ENCODE assay signal across 6 worm cellular contexts in genomic region chrII:9967999-9968706, ce11.
A peak's percentile ranks its signal among the peaks of the same experiment; 100 is the strongest.
TF ChIP-seq lines count a peak whose summit lies in the region.

Gene R53.4 (minus strand): TSS chrII:9968049.
Gene psf-1 (plus strand): TSS chrII:9968673.

TF ChIP-seq in whole organism, L1 larva, 84 proteins besides CTCF, POLR2A, EP300 and RAD21 (continued from another document and continues in another):
- TF ChIP-seq lin-39 (tag; optimal IDR thresholded peaks at IDR 0.05; lab: Kevin White, UChicago) (no peak), fos-1 (tag; optimal IDR thresholded peaks at IDR 0.05; lab: Kevin White, UChicago) (no peak), ceh-90 (tag; optimal IDR thresholded peaks at IDR 0.05; lab: Kevin White, UChicago) (peak; percentile 63), zag-1 (tag; optimal IDR thresholded peaks at IDR 0.05; lab: Kevin White, UChicago) (no peak), efl-1 (optimal IDR thresholded peaks at IDR 0.05; lab: Kevin White, UChicago) (peak; percentile 66 to 86), efl-1 (GFP tag; optimal IDR thresholded peaks at IDR 0.05 in 1 of 2; lab: Kevin White, UChicago) (peak; percentile 87 to 97), nhr-90 (tag; optimal IDR thresholded peaks at IDR 0.05; lab: Kevin White, UChicago; ENCODE audit: poor library complexity) (peak; percentile 46), skn-1 (tag; optimal IDR thresholded peaks at IDR 0.05; lab: Kevin White, UChicago) (peak; percentile 83), unc-30 (tag; optimal IDR thresholded peaks at IDR 0.05; lab: Kevin White, UChicago) (no peak), ceh-82 (tag; optimal IDR thresholded peaks at IDR 0.05; lab: Kevin White, UChicago) (peak in 2 of 3 experiments; percentile 28 to 48), elt-2 (tag; optimal IDR thresholded peaks at IDR 0.05; lab: Kevin White, UChicago) (no peak), nhr-28 (tag; optimal IDR thresholded peaks at IDR 0.05; lab: Kevin White, UChicago) (no peak), grh-1 (GFP tag; IDR thresholded peaks at IDR 0.05; lab: Robert Waterston, UW) (peak; percentile 41; the same call in 1 of the 2 replicates), aly-2 (tag; optimal IDR thresholded peaks at IDR 0.05; lab: Kevin White, UChicago) (no peak), dpl-1 (GFP tag; optimal IDR thresholded peaks at IDR 0.05; lab: Kevin White, UChicago) (peak; percentile 79 to 91 (median 83)), pax-3 (tag; optimal IDR thresholded peaks at IDR 0.05; lab: Kevin White, UChicago) (peak; percentile 33), nhr-47 (tag; optimal IDR thresholded peaks at IDR 0.05; lab: Kevin White, UChicago) (peak; percentile 69), nhr-237 (tag; optimal IDR thresholded peaks at IDR 0.05; lab: Kevin White, UChicago) (no peak), xbp-1 (tag; optimal IDR thresholded peaks at IDR 0.05; lab: Kevin White, UChicago) (peak; percentile 61), efl-3 (GFP tag; optimal IDR thresholded peaks at IDR 0.05; lab: Kevin White, UChicago) (no peak), tlp-1 (tag; optimal IDR thresholded peaks at IDR 0.05; lab: Kevin White, UChicago) (no peak), fkh-10 (GFP tag; optimal IDR thresholded peaks at IDR 0.05; lab: Kevin White, UChicago) (no peak)

TF ChIP-seq in whole organism, L2 larva, 48 proteins besides CTCF, POLR2A, EP300 and RAD21 (continued from another document and continues in another):
- peak; percentile 54 for TF ChIP-seq lin-11 (tag; optimal IDR thresholded peaks at IDR 0.05; lab: Kevin White, UChicago)
- peak; percentile 47 to 87 for TF ChIP-seq lsy-2 (tag; optimal IDR thresholded peaks at IDR 0.05; lab: Kevin White, UChicago)
- TF ChIP-seq mbf-1 (tag; optimal IDR thresholded peaks at IDR 0.05; lab: Kevin White, UChicago): no peak
- peak; percentile 13 for TF ChIP-seq blmp-1 (tag; optimal IDR thresholded peaks at IDR 0.05; lab: Kevin White, UChicago; ENCODE audit: insufficient read depth)
- peak; percentile 70 for TF ChIP-seq gmeb-1 (tag; optimal IDR thresholded peaks at IDR 0.05; lab: Kevin White, UChicago)
- no peak for TF ChIP-seq ztf-11 (tag; optimal IDR thresholded peaks at IDR 0.05; lab: Kevin White, UChicago)
- TF ChIP-seq elt-3 (tag; optimal IDR thresholded peaks at IDR 0.05; lab: Kevin White, UChicago): no peak
- TF ChIP-seq sma-9 (GFP tag; optimal IDR thresholded peaks at IDR 0.05; lab: Kevin White, UChicago): peak; percentile 68
- no peak for TF ChIP-seq sma-9 (tag; optimal IDR thresholded peaks at IDR 0.05; lab: Kevin White, UChicago)
- no peak for TF ChIP-seq Y55F3AM.14 (GFP tag; optimal IDR thresholded peaks at IDR 0.05; lab: Kevin White, UChicago)
- TF ChIP-seq crh-2 (tag; optimal IDR thresholded peaks at IDR 0.05; lab: Kevin White, UChicago): peak; percentile 69
- peak; percentile 88 for TF ChIP-seq unc-55 (GFP tag; optimal IDR thresholded peaks at IDR 0.05; lab: Kevin White, UChicago)
- TF ChIP-seq zag-1 (tag; optimal IDR thresholded peaks at IDR 0.05; lab: Kevin White, UChicago): no peak
- TF ChIP-seq lin-39 (tag; optimal IDR thresholded peaks at IDR 0.05; lab: Kevin White, UChicago): no peak
- TF ChIP-seq lin-13 (GFP tag; optimal IDR thresholded peaks at IDR 0.05; lab: Kevin White, UChicago): peak; percentile 22
- no peak for TF ChIP-seq nhr-6 (tag; optimal IDR thresholded peaks at IDR 0.05; lab: Kevin White, UChicago)
- no peak for TF ChIP-seq skn-1 (tag; optimal IDR thresholded peaks at IDR 0.05; lab: Kevin White, UChicago)
- no peak for TF ChIP-seq mab-5 (tag; optimal IDR thresholded peaks at IDR 0.05; lab: Kevin White, UChicago)
- no peak for TF ChIP-seq unc-62 (GFP tag; optimal IDR thresholded peaks at IDR 0.05; lab: Kevin White, UChicago)
- no peak for TF ChIP-seq snpc-4 (tag; optimal IDR thresholded peaks at IDR 0.05; lab: Kevin White, UChicago)
- TF ChIP-seq fos-1 (tag; optimal IDR thresholded peaks at IDR 0.05; lab: Kevin White, UChicago): no peak
- TF ChIP-seq ama-1 (optimal IDR thresholded peaks at IDR 0.05; lab: Kevin White, UChicago): no peak
- no peak for TF ChIP-seq ztf-1 (GFP tag; conservative IDR thresholded peaks at IDR 0.05; lab: Robert Waterston, UW)

TF ChIP-seq in whole organism, L3 larva, 47 proteins besides CTCF, POLR2A, EP300 and RAD21 (continued from another document):
- peak; percentile 56 for TF ChIP-seq nhr-43 (tag; optimal IDR thresholded peaks at IDR 0.05; lab: Kevin White, UChicago; ENCODE audit: poor library complexity, severe bottlenecking)
- TF ChIP-seq pqm-1 (tag; optimal IDR thresholded peaks at IDR 0.05; lab: Kevin White, UChicago): peak; percentile 49
- TF ChIP-seq ceh-28 (tag; optimal IDR thresholded peaks at IDR 0.05; lab: Kevin White, UChicago): no peak
- TF ChIP-seq nfya-1 (tag; optimal IDR thresholded peaks at IDR 0.05; lab: Kevin White, UChicago; ENCODE audit: insufficient read depth): peak; percentile 86
- no peak for TF ChIP-seq egl-27 (tag; optimal IDR thresholded peaks at IDR 0.05; lab: Kevin White, UChicago)
- no peak for TF ChIP-seq nhr-12 (tag; optimal IDR thresholded peaks at IDR 0.05; lab: Kevin White, UChicago)

TF ChIP-seq in whole organism, L4 larva, 104 proteins besides CTCF, POLR2A, EP300 and RAD21 (continued from another document and continues in another):
- TF ChIP-seq mes-2 (tag; optimal IDR thresholded peaks at IDR 0.05; lab: Kevin White, UChicago; ENCODE audit: poor library complexity, severe bottlenecking): peak; percentile 97
- no peak for TF ChIP-seq cey-2 (tag; optimal IDR thresholded peaks at IDR 0.05; lab: Kevin White, UChicago; ENCODE audit: borderline replicate concordance, insufficient read depth)
- no peak for TF ChIP-seq daf-19 (GFP tag; conservative IDR thresholded peaks at IDR 0.05; lab: Robert Waterston, UW)
- no peak for TF ChIP-seq madf-5 (GFP tag; IDR thresholded peaks at IDR 0.05; lab: Robert Waterston, UW)
- TF ChIP-seq nhr-41 (GFP tag; IDR thresholded peaks at IDR 0.05; lab: Robert Waterston, UW): no peak
- no peak for TF ChIP-seq zfp-2 (tag; optimal IDR thresholded peaks at IDR 0.05; lab: Kevin White, UChicago)
- TF ChIP-seq T20F7.1 (GFP tag; optimal IDR thresholded peaks at IDR 0.05; lab: Kevin White, UChicago): peak; percentile 60
- peak; percentile 30; the same call in 1 of the 2 replicates for TF ChIP-seq vab-7 (GFP tag; IDR thresholded peaks at IDR 0.05; lab: Robert Waterston, UW)
- no peak for TF ChIP-seq zfp-3 (GFP tag; conservative IDR thresholded peaks at IDR 0.05; lab: Robert Waterston, UW)
- no peak for TF ChIP-seq egl-27 (tag; optimal IDR thresholded peaks at IDR 0.05; lab: Kevin White, UChicago)
- no peak for TF ChIP-seq daf-16 (GFP tag; optimal IDR thresholded peaks at IDR 0.05; lab: Kevin White, UChicago)
- TF ChIP-seq daf-16 (tag; optimal IDR thresholded peaks at IDR 0.05; lab: Kevin White, UChicago): peak; percentile 23
- TF ChIP-seq dpl-1 (GFP tag; optimal IDR thresholded peaks at IDR 0.05; lab: Kevin White, UChicago): peak; percentile 85
- peak; percentile 36 for TF ChIP-seq hlh-11 (tag; optimal IDR thresholded peaks at IDR 0.05; lab: Kevin White, UChicago)
- TF ChIP-seq ceh-44 (GFP tag; IDR thresholded peaks at IDR 0.05; lab: Robert Waterston, UW): peak; percentile 61; the same call in 1 of the 2 replicates
- TF ChIP-seq unc-130 (GFP tag; optimal IDR thresholded peaks at IDR 0.05; lab: Kevin White, UChicago): peak; percentile 96
- TF ChIP-seq gei-8 (GFP tag; optimal IDR thresholded peaks at IDR 0.05; lab: Kevin White, UChicago): no peak
- TF ChIP-seq rbr-2 (tag; optimal IDR thresholded peaks at IDR 0.05; lab: Kevin White, UChicago): peak; percentile 49
- no peak for TF ChIP-seq ceh-82 (tag; optimal IDR thresholded peaks at IDR 0.05; lab: Kevin White, UChicago)
- TF ChIP-seq unc-39 (tag; optimal IDR thresholded peaks at IDR 0.05; lab: Kevin White, UChicago): no peak
- TF ChIP-seq egl-43 (GFP tag; IDR thresholded peaks at IDR 0.05; lab: Robert Waterston, UW): no peak
- TF ChIP-seq nhr-237 (tag; optimal IDR thresholded peaks at IDR 0.05; lab: Kevin White, UChicago): no peak
- TF ChIP-seq F26F4.8 (GFP tag; conservative IDR thresholded peaks at IDR 0.05; lab: Robert Waterston, UW): no peak
- TF ChIP-seq ceh-28 (tag; optimal IDR thresholded peaks at IDR 0.05; lab: Kevin White, UChicago): no peak
- TF ChIP-seq aha-1 (tag; lab: Kevin White, UChicago): no peak
- no peak for TF ChIP-seq daf-8 (GFP tag; IDR thresholded peaks at IDR 0.05; lab: Robert Waterston, UW)
- peak; percentile 2 for TF ChIP-seq fkh-10 (GFP tag; optimal IDR thresholded peaks at IDR 0.05; lab: Kevin White, UChicago)
- 0 out of 2 replicates have a peak, but pooled peaks have one; percentile 10 for TF ChIP-seq arid-1 (GFP tag; conservative IDR thresholded peaks at IDR 0.05; lab: Robert Waterston, UW)
- no peak for TF ChIP-seq snpc-1.2 (GFP tag; IDR thresholded peaks at IDR 0.05; lab: Robert Waterston, UW)

TF ChIP-seq in whole organism, late embryonic, 69 proteins besides CTCF, POLR2A, EP300 and RAD21 (continued from another document):
- TF ChIP-seq ceh-14 (tag; optimal IDR thresholded peaks at IDR 0.05; lab: Kevin White, UChicago): no peak
- TF ChIP-seq fkh-6 (tag; optimal IDR thresholded peaks at IDR 0.05; lab: Kevin White, UChicago): no peak
- peak; percentile 50 for TF ChIP-seq tbx-7 (tag; optimal IDR thresholded peaks at IDR 0.05; lab: Kevin White, UChicago)
- no peak for TF ChIP-seq pros-1 (tag; optimal IDR thresholded peaks at IDR 0.05; lab: Kevin White, UChicago)
- peak; percentile 21 for TF ChIP-seq ahr-1 (tag; optimal IDR thresholded peaks at IDR 0.05; lab: Kevin White, UChicago)
- TF ChIP-seq ceh-6 (GFP tag; optimal IDR thresholded peaks at IDR 0.05; lab: Kevin White, UChicago): no peak
- no peak for TF ChIP-seq unc-3 (GFP tag; conservative IDR thresholded peaks at IDR 0.05; lab: Robert Waterston, UW)
- no peak for TF ChIP-seq unc-3 (tag; optimal IDR thresholded peaks at IDR 0.05; lab: Kevin White, UChicago)
- TF ChIP-seq T23F11.4 (GFP tag; optimal IDR thresholded peaks at IDR 0.05; lab: Kevin White, UChicago): no peak
- TF ChIP-seq sdc-2 (tag; optimal IDR thresholded peaks at IDR 0.05; lab: Kevin White, UChicago): no peak
- TF ChIP-seq hlh-30 (tag; optimal IDR thresholded peaks at IDR 0.05; lab: Kevin White, UChicago; ENCODE audit: insufficient read depth): no peak
- TF ChIP-seq pag-3 (tag; optimal IDR thresholded peaks at IDR 0.05; lab: Kevin White, UChicago; ENCODE audit: borderline replicate concordance): no peak
- TF ChIP-seq ceh-48 (tag; optimal IDR thresholded peaks at IDR 0.05; lab: Kevin White, UChicago): no peak
- TF ChIP-seq tbx-2 (tag; optimal IDR thresholded peaks at IDR 0.05; lab: Kevin White, UChicago): peak; percentile 83
- peak; percentile 74 for TF ChIP-seq C08G9.2 (tag; optimal IDR thresholded peaks at IDR 0.05; lab: Kevin White, UChicago)
- TF ChIP-seq unc-42 (tag; optimal IDR thresholded peaks at IDR 0.05; lab: Kevin White, UChicago): peak; percentile 25
- TF ChIP-seq ama-1 (optimal IDR thresholded peaks at IDR 0.05; lab: Kevin White, UChicago): no peak
- peak; percentile 86 for TF ChIP-seq ceh-31 (tag; optimal IDR thresholded peaks at IDR 0.05; lab: Kevin White, UChicago)
- no peak for TF ChIP-seq hlh-13 (GFP tag; optimal IDR thresholded peaks at IDR 0.05; lab: Kevin White, UChicago)
- TF ChIP-seq elt-2 (tag; optimal IDR thresholded peaks at IDR 0.05; lab: Kevin White, UChicago): peak; percentile 20
- no peak for TF ChIP-seq elt-4 (tag; optimal IDR thresholded peaks at IDR 0.05; lab: Kevin White, UChicago)
- TF ChIP-seq ceh-2 (tag; optimal IDR thresholded peaks at IDR 0.05; lab: Kevin White, UChicago): peak; percentile 75
- no peak for TF ChIP-seq K02D7.2 (tag; optimal IDR thresholded peaks at IDR 0.05; lab: Kevin White, UChicago)

TF ChIP-seq in whole organism, young adult, 124 proteins besides CTCF, POLR2A, EP300 and RAD21 (continued from another document and continues in another):
- TF ChIP-seq madf-8 (GFP tag; conservative IDR thresholded peaks at IDR 0.05; lab: Robert Waterston, UW) (peak; percentile 19; the same call in 1 of the 2 replicates), attf-5 (GFP tag; optimal IDR thresholded peaks at IDR 0.05; lab: Kevin White, UChicago) (peak; percentile 59), hmg-1.2 (GFP tag; IDR thresholded peaks at IDR 0.05; lab: Robert Waterston, UW) (peak; percentile 46; the same call in 1 of the 2 replicates), snpc-1.1 (tag; optimal IDR thresholded peaks at IDR 0.05; lab: Kevin White, UChicago; ENCODE audit: insufficient read depth) (no peak), akir-1 (GFP tag; optimal IDR thresholded peaks at IDR 0.05; lab: Kevin White, UChicago) (no peak), T26A5.8 (tag; optimal IDR thresholded peaks at IDR 0.05; lab: Kevin White, UChicago) (no peak), ztf-25 (GFP tag; IDR thresholded peaks at IDR 0.05; lab: Robert Waterston, UW) (no peak), nhr-80 (tag; optimal IDR thresholded peaks at IDR 0.05; lab: Kevin White, UChicago) (peak; percentile 20), C06A6.2 (GFP tag; conservative IDR thresholded peaks at IDR 0.05; lab: Robert Waterston, UW) (no peak), nhr-27 (tag; optimal IDR thresholded peaks at IDR 0.05; lab: Kevin White, UChicago) (no peak), ceh-91 (GFP tag; IDR thresholded peaks at IDR 0.05; lab: Robert Waterston, UW) (peak; percentile 58), efl-1 (GFP tag; optimal IDR thresholded peaks at IDR 0.05; lab: Kevin White, UChicago) (peak; percentile 46), let-607 (tag; optimal IDR thresholded peaks at IDR 0.05; lab: Kevin White, UChicago) (no peak), atf-7 (tag; optimal IDR thresholded peaks at IDR 0.05; lab: Kevin White, UChicago) (no peak), F39B2.1 (GFP tag; IDR thresholded peaks at IDR 0.05; lab: Robert Waterston, UW) (no peak), T07F8.4 (tag; optimal IDR thresholded peaks at IDR 0.05; lab: Kevin White, UChicago) (no peak), ceh-58 (GFP tag; IDR thresholded peaks at IDR 0.05; lab: Robert Waterston, UW) (no peak), attf-6 (GFP tag; IDR thresholded peaks at IDR 0.05; lab: Robert Waterston, UW) (no peak), ztf-26 (tag; optimal IDR thresholded peaks at IDR 0.05; lab: Kevin White, UChicago) (no peak), tlf-1 (GFP tag; optimal IDR thresholded peaks at IDR 0.05; lab: Kevin White, UChicago) (no peak), ztf-18 (tag; optimal IDR thresholded peaks at IDR 0.05; lab: Kevin White, UChicago) (no peak), ceh-79 (tag; optimal IDR thresholded peaks at IDR 0.05; lab: Kevin White, UChicago) (no peak), hmg-20 (GFP tag; IDR thresholded peaks at IDR 0.05; lab: Robert Waterston, UW) (no peak), die-1 (tag; optimal IDR thresholded peaks at IDR 0.05; lab: Kevin White, UChicago) (no peak), nhr-120 (GFP tag; IDR thresholded peaks at IDR 0.05; lab: Robert Waterston, UW) (no peak), F55B11.4 (tag; optimal IDR thresholded peaks at IDR 0.05; lab: Kevin White, UChicago; ENCODE audit: borderline replicate concordance, insufficient read depth) (no peak), mes-4 (tag; optimal IDR thresholded peaks at IDR 0.05; lab: Kevin White, UChicago) (no peak), snpc-1.3 (tag; optimal IDR thresholded peaks at IDR 0.05; lab: Kevin White, UChicago; ENCODE audit: insufficient read depth) (peak; percentile 41), Y56A3A.18 (GFP tag; IDR thresholded peaks at IDR 0.05; lab: Robert Waterston, UW) (no peak), ama-1 (optimal IDR thresholded peaks at IDR 0.05; lab: Kevin White, UChicago) (no peak), ama-1 (GFP tag; optimal IDR thresholded peaks at IDR 0.05; lab: Kevin White, UChicago) (no peak), lag-1 (GFP tag; IDR thresholded peaks at IDR 0.05; lab: Robert Waterston, UW) (no peak), aptf-3 (GFP tag; IDR thresholded peaks at IDR 0.05; lab: Robert Waterston, UW) (no peak), tbx-9 (tag; optimal IDR thresholded peaks at IDR 0.05; lab: Kevin White, UChicago; ENCODE audit: borderline replicate concordance) (no peak), D2030.7 (GFP tag; IDR thresholded peaks at IDR 0.05; lab: Robert Waterston, UW) (peak; percentile 70), snpc-3.4 (tag; optimal IDR thresholded peaks at IDR 0.05; lab: Kevin White, UChicago) (peak; percentile 64), F33H1.4 (GFP tag; IDR thresholded peaks at IDR 0.05; lab: Robert Waterston, UW) (peak; percentile 88), sdz-38 (tag; optimal IDR thresholded peaks at IDR 0.05; lab: Kevin White, UChicago) (no peak), ztf-3 (GFP tag; optimal IDR thresholded peaks at IDR 0.05; lab: Kevin White, UChicago) (no peak), ceh-100 (GFP tag; IDR thresholded peaks at IDR 0.05; lab: Robert Waterston, UW) (no peak), F22D6.2 (tag; optimal IDR thresholded peaks at IDR 0.05; lab: Kevin White, UChicago) (no peak), bed-1 (GFP tag; IDR thresholded peaks at IDR 0.05; lab: Robert Waterston, UW) (no peak), ceh-40 (GFP tag; IDR thresholded peaks at IDR 0.05; lab: Robert Waterston, UW) (no peak)
